Fruit fly (Drosophila melanogaster): Measurements from ENCODE around the gene noi.
A peak's percentile ranks its signal among the peaks of the same experiment; 100 is the strongest.

Gene noi

DNA sequence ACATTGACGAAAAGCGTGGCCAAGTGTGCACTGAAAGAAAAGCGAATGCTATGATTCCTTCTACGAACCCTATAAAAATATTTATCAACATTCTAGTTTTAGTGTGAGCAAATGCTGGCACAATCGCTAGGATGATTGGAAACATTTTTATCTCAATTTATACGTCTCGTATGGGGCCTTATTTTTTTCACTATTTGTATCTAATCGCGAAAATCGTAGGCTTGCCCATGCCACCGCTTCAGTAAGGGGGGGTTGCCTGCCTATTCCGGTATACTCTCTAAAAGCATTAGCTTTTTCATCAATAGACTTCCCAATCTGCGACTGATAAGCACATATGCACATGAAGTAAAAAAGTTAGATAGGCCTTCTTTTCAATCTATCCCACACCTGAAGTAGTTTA is 25.6 kb downstream of the noi start (continued):
- TF ChIP-seq HHEX (GFP tag; optimal IDR thresholded peaks at IDR 0.05) (peak; percentile 80), CG10366 (GFP tag; IDR thresholded peaks at IDR 0.05) (peak; percentile 87), gsb-n (tag; optimal IDR thresholded peaks at IDR 0.05) (no peak), grau (tag; optimal IDR thresholded peaks at IDR 0.05) (peak; percentile 79), Dbx (GFP tag; IDR thresholded peaks at IDR 0.05) (peak; percentile 85), CG14667 (GFP tag; IDR thresholded peaks at IDR 0.05) (peak; percentile 81), Neu2 (GFP tag; optimal IDR thresholded peaks at IDR 0.05; ENCODE audit: borderline replicate concordance) (no peak), Sry-β (GFP tag; optimal IDR thresholded peaks at IDR 0.05) (no peak), fd102C (GFP tag; optimal IDR thresholded peaks at IDR 0.05) (no peak), fu2 (GFP tag; optimal IDR thresholded peaks at IDR 0.05) (peak; percentile 53), CG33213 (GFP tag; optimal IDR thresholded peaks at IDR 0.05) (peak; percentile 59), ERR (GFP tag; optimal IDR thresholded peaks at IDR 0.05) (peak; percentile 68), sob (GFP tag; IDR thresholded peaks at IDR 0.05) (peak; percentile 85), CoRest (tag; optimal IDR thresholded peaks at IDR 0.05) (peak; percentile 81), fd64A (GFP tag; optimal IDR thresholded peaks at IDR 0.05) (peak; percentile 51), CG3065 (GFP tag; optimal IDR thresholded peaks at IDR 0.05) (no peak), CG10979 (tag; optimal IDR thresholded peaks at IDR 0.05) (peak; percentile 67), Dek (tag; optimal IDR thresholded peaks at IDR 0.05) (peak; percentile 79), Hey (tag; optimal IDR thresholded peaks at IDR 0.05) (peak; percentile 91), CG12155 (GFP tag; optimal IDR thresholded peaks at IDR 0.05) (peak; percentile 52), jing (GFP tag; optimal IDR thresholded peaks at IDR 0.05) (no peak), tap (tag; optimal IDR thresholded peaks at IDR 0.05) (peak; percentile 74), hbn (GFP tag; IDR thresholded peaks at IDR 0.05; ENCODE audit: partially characterized antibody) (no peak), CG15073 (GFP tag; optimal IDR thresholded peaks at IDR 0.05) (no peak), Max (GFP tag; optimal IDR thresholded peaks at IDR 0.05) (peak; percentile 52), shn (GFP tag; optimal IDR thresholded peaks at IDR 0.05) (peak; percentile 71), CG9727 (GFP tag; optimal IDR thresholded peaks at IDR 0.05) (peak; percentile 77), nerfin-2 (GFP tag; IDR thresholded peaks at IDR 0.05; ENCODE audit: partially characterized antibody) (no peak), CG11398 (GFP tag; optimal IDR thresholded peaks at IDR 0.05) (peak; percentile 49), bigmax (GFP tag; optimal IDR thresholded peaks at IDR 0.05) (peak; percentile 16), gcm (GFP tag; optimal IDR thresholded peaks at IDR 0.05) (peak; percentile 56), sug (tag; optimal IDR thresholded peaks at IDR 0.05) (peak; percentile 95), CG12071 (GFP tag; optimal IDR thresholded peaks at IDR 0.05) (peak; percentile 78), CG10321 (GFP tag; IDR thresholded peaks at IDR 0.05) (peak; percentile 41; the same call in 1 of the 2 replicates), MBD-R2 (GFP tag; IDR thresholded peaks at IDR 0.05) (peak; percentile 66), CG17802 (tag; optimal IDR thresholded peaks at IDR 0.05) (peak; percentile 59), Med (GFP tag) (peak; percentile 98), CG8290 (GFP tag; optimal IDR thresholded peaks at IDR 0.05) (no peak), CG8290 (tag; optimal IDR thresholded peaks at IDR 0.05) (peak in 1 of 2 experiments; percentile 84), z (GFP tag; IDR thresholded peaks at IDR 0.05) (no peak; the same call in 2 of the 3 replicates), D19A (tag; optimal IDR thresholded peaks at IDR 0.05) (peak; percentile 60), Hr78 (GFP tag; optimal IDR thresholded peaks at IDR 0.05) (no peak), Mes4 (GFP tag; optimal IDR thresholded peaks at IDR 0.05) (peak; percentile 49), zen2 (GFP tag; IDR thresholded peaks at IDR 0.05; ENCODE audit: partially characterized antibody) (no peak), HLH54F (GFP tag; optimal IDR thresholded peaks at IDR 0.05) (peak; percentile 80), CG8478 (optimal IDR thresholded peaks at IDR 0.05) (no peak), HLH3B (GFP tag; IDR thresholded peaks at IDR 0.05) (peak; percentile 90), CG33557 (GFP tag; optimal IDR thresholded peaks at IDR 0.05) (no peak), bowl (GFP tag; IDR thresholded peaks at IDR 0.05) (peak; percentile 71), repo (GFP tag; optimal IDR thresholded peaks at IDR 0.05) (no peak), chif (GFP tag; optimal IDR thresholded peaks at IDR 0.05) (peak; percentile 46 to 70)

Measured in whole organism, embryonic.